Fruit fly (Drosophila melanogaster) whole organism, adult: ENCODE data around the gene CG6287.

Experiments
- CG1620 ChIP-seq: fragments of 200-800 bp; sonication (Bioruptor generic); optimal IDR thresholded peaks from 2 replicates; lab custom pipeline; 2016; ENCODE audit warnings: missing biosample characterization, missing genetic modification characterization
- CG33017 ChIP-seq: fragments of 200-800 bp; sonication (Bioruptor generic); optimal IDR thresholded peaks from 2 replicates; lab custom pipeline; 2018; ENCODE audit warnings: missing biosample characterization, mild to moderate bottlenecking, missing genetic modification characterization, moderate library complexity
- CG5204 ChIP-seq: fragments of 200-800 bp; sonication (Bioruptor generic); optimal IDR thresholded peaks from 2 replicates; lab custom pipeline; 2016; ENCODE audit warnings: missing biosample characterization, missing genetic modification characterization
- Mnt ChIP-seq: fragments of 200-800 bp; sonication (Bioruptor generic); optimal IDR thresholded peaks from 2 replicates; lab custom pipeline; 2016; ENCODE audit warnings: missing biosample characterization, mild to moderate bottlenecking, missing genetic modification characterization
- cic ChIP-seq: fragments of 200-800 bp; sonication (Bioruptor generic); optimal IDR thresholded peaks from 2 replicates; lab custom pipeline; 2017; ENCODE audit warnings: missing biosample characterization, mild to moderate bottlenecking, missing genetic modification characterization, moderate library complexity
- ovo ChIP-seq: fragments of 200-800 bp; sonication (Bioruptor generic); optimal IDR thresholded peaks from 2 replicates; lab custom pipeline; 2016; ENCODE audit warnings: missing biosample characterization, missing genetic modification characterization
- pad ChIP-seq: fragments of 200-800 bp; sonication (Bioruptor generic); optimal IDR thresholded peaks from 3 replicates; lab custom pipeline; 2017; ENCODE audit warnings: missing biosample characterization, missing genetic modification characterization, mild to moderate bottlenecking, moderate library complexity, missing genetic modification reagents
- tj ChIP-seq: fragments of 200-800 bp; sonication (Bioruptor generic); optimal IDR thresholded peaks from 3 replicates; lab custom pipeline; 2017; ENCODE audit warnings: missing biosample characterization, mild to moderate bottlenecking, missing genetic modification characterization, moderate library complexity
- toe ChIP-seq: fragments of 200-800 bp; sonication (Bioruptor generic); optimal IDR thresholded peaks from 2 replicates; lab custom pipeline; 2016; ENCODE audit warnings: missing biosample characterization, missing genetic modification characterization

DNA sequence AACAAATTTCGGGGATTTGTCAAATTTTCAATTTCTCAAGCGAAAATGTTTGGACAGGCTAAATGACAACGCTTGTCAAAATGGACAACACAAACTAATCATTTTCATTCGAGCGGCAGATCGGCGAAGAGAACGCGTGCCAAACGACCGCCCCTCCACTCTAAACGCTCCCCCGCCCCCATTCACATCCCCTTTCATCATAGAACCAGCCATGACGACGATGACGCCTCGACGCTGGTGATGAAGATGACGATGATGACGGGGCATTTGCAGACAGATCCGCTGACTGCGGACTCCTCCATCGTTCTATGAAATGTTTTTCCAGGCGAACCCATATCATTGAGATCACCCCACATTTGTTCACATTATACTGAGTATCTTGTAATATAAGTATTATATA lies 34.6 kb upstream of the CG6287 start:
- TF ChIP-seq CG5204 (GFP tag; lab: Kevin White, UChicago) (no peak), cic (no peak), Mnt (no peak), ovo (no peak), toe (no peak), CG33017 (tag; lab: Kevin White, UChicago) (no peak), tj (no peak), pad (GFP tag; lab: Kevin White, UChicago) (no peak), CG1620 (no peak)
